Worm (Caenorhabditis elegans) whole organism, L3 larva: ENCODE measurements around the gene fbxa-96.

ENCODE experiments used
- ceh-82 ChIP-seq: fragments of 150-350 bp; optimal IDR thresholded peaks from 2 replicates; lab custom pipeline; 2014; ENCODE audit warnings: missing biosample characterization, missing genetic modification characterization
- ceh-9 ChIP-seq: sonication (generic microtip); optimal IDR thresholded peaks from 2 replicates; lab custom pipeline; 2018; ENCODE audit warnings: missing biosample characterization, missing genetic modification characterization
- egl-27 ChIP-seq: sonication (generic microtip); optimal IDR thresholded peaks from 4 replicates; lab custom pipeline; 2017; ENCODE audit warnings: missing biosample characterization, missing genetic modification reagents, missing genetic modification characterization
- elt-2 ChIP-seq: sonication (generic microtip); optimal IDR thresholded peaks from 2 replicates; lab custom pipeline; 2016; ENCODE audit warnings: missing genetic modification reagents, mild to moderate bottlenecking, missing genetic modification characterization, missing compliant biosample characterization
- fkh-10 ChIP-seq: sonication (generic microtip); optimal IDR thresholded peaks from 2 replicates; lab custom pipeline; 2017; ENCODE audit warnings: missing biosample characterization, missing genetic modification reagents, missing genetic modification characterization
- nhr-11 ChIP-seq: fragments of 150-350 bp; optimal IDR thresholded peaks from 2 replicates; lab custom pipeline; 2014; ENCODE audit warnings: missing biosample characterization, missing genetic modification characterization
- nhr-237 ChIP-seq: fragments of 150-350 bp; optimal IDR thresholded peaks from 2 replicates; lab custom pipeline; 2014; ENCODE audit warnings: missing biosample characterization, missing genetic modification characterization
- nhr-77 ChIP-seq: fragments of 150-350 bp; optimal IDR thresholded peaks from 2 replicates; lab custom pipeline; 2014; ENCODE audit warnings: missing biosample characterization, missing genetic modification characterization
- snpc-4 ChIP-seq: fragments of 150-350 bp; optimal IDR thresholded peaks from 2 replicates; lab custom pipeline; 2014; ENCODE audit warnings: missing biosample characterization, missing genetic modification characterization
- unc-62 ChIP-seq: fragments of 150-350 bp; sonication (generic microtip); optimal IDR thresholded peaks from 4 replicates; lab custom pipeline; 2014; ENCODE audit warnings: missing biosample characterization, missing genetic modification reagents, missing genetic modification characterization
- zag-1 ChIP-seq: fragments of 150-350 bp; optimal IDR thresholded peaks from 2 replicates; lab custom pipeline; 2014; ENCODE audit warnings: missing biosample characterization, missing genetic modification characterization

ce11 chrX:15041340-15041739, 18.9 kb downstream of the fbxa-96 start:
- TF ChIP-seq nhr-237 (tag; lab: Kevin White, UChicago): no peak
- no peak for TF ChIP-seq ceh-9
- no peak for TF ChIP-seq egl-27 (tag; lab: Kevin White, UChicago)
- no peak for TF ChIP-seq elt-2 (tag; lab: Kevin White, UChicago)
- no peak for TF ChIP-seq fkh-10 (GFP tag; lab: Kevin White, UChicago)
- no peak for TF ChIP-seq unc-62 (GFP tag; lab: Kevin White, UChicago)
- no peak for TF ChIP-seq zag-1
- TF ChIP-seq nhr-77: no peak
- no peak for TF ChIP-seq ceh-82
- TF ChIP-seq nhr-11: no peak
- TF ChIP-seq snpc-4 (tag; lab: Kevin White, UChicago): no peak
